Worm (Caenorhabditis elegans) whole organism, late embryonic: ENCODE results near the gene F22E5.2.

Experiments
- F13H6.1 ChIP-seq: sonication (generic microtip); optimal IDR thresholded peaks from 2 replicates; lab custom pipeline; 2016; ENCODE audit warnings: missing genetic modification characterization, missing compliant biosample characterization
- ahr-1 ChIP-seq: sonication (generic microtip); optimal IDR thresholded peaks from 2 replicates; lab custom pipeline; 2016; ENCODE audit warnings: missing genetic modification characterization, missing compliant biosample characterization
- ama-1 ChIP-seq: fragments of 150-350 bp; optimal IDR thresholded peaks from 2 replicates; lab custom pipeline; 2014
- ceh-2 ChIP-seq: sonication (generic microtip); optimal IDR thresholded peaks from 2 replicates; lab custom pipeline; 2016; ENCODE audit warnings: missing genotype, missing genetic modification characterization, missing compliant biosample characterization
- ceh-45 ChIP-seq: fragments of 200-800 bp; sonication (Bioruptor generic); IDR thresholded peaks from 2 replicates; pipeline ENCODE4 v1.3.6; 2022; ENCODE audit warnings: missing genetic modification reagents, missing genetic modification characterization, missing compliant biosample characterization
- dve-1 ChIP-seq: sonication (generic microtip); optimal IDR thresholded peaks from 2 replicates; lab custom pipeline; 2017; ENCODE audit warnings: antibody characterized with exemption, mild to moderate bottlenecking, missing genetic modification characterization, missing compliant biosample characterization
- fkh-6 ChIP-seq: sonication (generic microtip); optimal IDR thresholded peaks from 2 replicates; lab custom pipeline; 2016; ENCODE audit warnings: missing genetic modification characterization, missing compliant biosample characterization
- hlh-30 ChIP-seq: sonication (generic microtip); optimal IDR thresholded peaks from 2 replicates; lab custom pipeline; 2017; ENCODE audit warnings: antibody characterized with exemption, missing genetic modification characterization, missing compliant biosample characterization; ENCODE audit not compliant: insufficient read depth
- npax-4 ChIP-seq: sonication (generic microtip); optimal IDR thresholded peaks from 2 replicates; lab custom pipeline; 2016; ENCODE audit warnings: missing genetic modification characterization, missing compliant biosample characterization
- pha-4 ChIP-seq: fragments of 150-350 bp; optimal IDR thresholded peaks from 2 replicates; lab custom pipeline; 2018; ENCODE audit warnings: missing biosample characterization, missing genetic modification reagents, missing genetic modification characterization
- ref-2 ChIP-seq: sonication (generic microtip); optimal IDR thresholded peaks from 2 replicates; lab custom pipeline; 2016; ENCODE audit warnings: missing genetic modification characterization, missing compliant biosample characterization
- sox-4 ChIP-seq: sonication (generic microtip); optimal IDR thresholded peaks from 2 replicates; lab custom pipeline; 2017; ENCODE audit warnings: mild to moderate bottlenecking, missing genetic modification characterization, inconsistent platforms, missing compliant biosample characterization
- tbx-2 ChIP-seq: sonication (generic microtip); optimal IDR thresholded peaks from 2 replicates; lab custom pipeline; 2016; ENCODE audit warnings: missing genetic modification characterization, missing compliant biosample characterization
- unc-86 ChIP-seq: sonication (generic microtip); optimal IDR thresholded peaks from 2 replicates; lab custom pipeline; 2016; ENCODE audit warnings: missing genetic modification characterization, missing compliant biosample characterization

- TF ChIP-seq pha-4 (no peak), ama-1 (lab: Kevin White, UChicago) (no peak), ceh-2 (tag; lab: Kevin White, UChicago) (no peak), unc-86 (tag; lab: Kevin White, UChicago) (no peak), ref-2 (tag; lab: Kevin White, UChicago) (no peak), fkh-6 (tag; lab: Kevin White, UChicago) (no peak), dve-1 (no peak), ceh-45 (GFP tag; lab: Robert Waterston, UW) (no peak), tbx-2 (tag; lab: Kevin White, UChicago) (no peak), F13H6.1 (tag; lab: Kevin White, UChicago) (no peak), hlh-30 (tag; lab: Kevin White, UChicago) (no peak), ahr-1 (tag; lab: Kevin White, UChicago) (no peak), npax-4 (tag; lab: Kevin White, UChicago) (no peak), sox-4 (tag; lab: Kevin White, UChicago) (no peak)
Observed at ce11 chrII:2665606-2666005, 425 bp downstream of the F22E5.2 start, which contains the start of gene F22E5.22.
